Worm (Caenorhabditis elegans) whole organism, young adult: ENCODE results near the gene let-268.

Source experiments
- B0035.1 ChIP-seq: sonication (generic microtip); optimal IDR thresholded peaks from 2 replicates; lab custom pipeline; 2016; ENCODE audit warnings: missing genetic modification characterization, mild to moderate bottlenecking, missing compliant biosample characterization, missing genotype, missing genetic modification reagents
- B0261.1 ChIP-seq: sonication (generic microtip); optimal IDR thresholded peaks from 2 replicates; lab custom pipeline; 2016; ENCODE audit warnings: mild to moderate bottlenecking, missing genetic modification characterization, moderate library complexity, missing compliant biosample characterization
- F22D6.2 ChIP-seq: sonication (generic microtip); optimal IDR thresholded peaks from 2 replicates; lab custom pipeline; 2016; ENCODE audit warnings: mild to moderate bottlenecking, missing genetic modification characterization, missing compliant biosample characterization
- F37B4.10 ChIP-seq: fragments of 200-800 bp; sonication (Bioruptor generic); IDR thresholded peaks from 2 replicates; pipeline ENCODE4 v1.3.6; 2022; ENCODE audit warnings: missing genetic modification characterization, missing compliant biosample characterization
- F39B2.1 ChIP-seq: fragments of 200-800 bp; sonication (Bioruptor generic); IDR thresholded peaks from 2 replicates; pipeline ENCODE4 v1.3.6; 2022; ENCODE audit warnings: missing genetic modification reagents, missing genetic modification characterization, missing compliant biosample characterization
- F49E8.2 ChIP-seq: sonication (generic microtip); optimal IDR thresholded peaks from 3 replicates; lab custom pipeline; 2017; ENCODE audit warnings: missing genetic modification characterization, mild to moderate bottlenecking, missing compliant biosample characterization, antibody characterized with exemption, moderate library complexity; ENCODE audit not compliant: insufficient read depth
- F57A8.1 ChIP-seq: fragments of 200-800 bp; sonication (Bioruptor generic); optimal IDR thresholded peaks from 2 replicates; lab custom pipeline; 2018; ENCODE audit warnings: mild to moderate bottlenecking, missing genetic modification characterization, moderate library complexity, missing compliant biosample characterization
- K11D2.4 ChIP-seq: fragments of 200-800 bp; sonication (Bioruptor generic); IDR thresholded peaks from 2 replicates; pipeline ENCODE4 v1.3.6; 2022; ENCODE audit warnings: missing genetic modification reagents, missing genetic modification characterization, missing compliant biosample characterization
- K12H6.12 ChIP-seq: fragments of 200-800 bp; sonication (Bioruptor generic); optimal IDR thresholded peaks from 2 replicates; lab custom pipeline; 2018; ENCODE audit warnings: mild to moderate bottlenecking, missing genetic modification characterization, missing compliant biosample characterization
- ZK185.1 ChIP-seq: sonication (generic microtip); optimal IDR thresholded peaks from 2 replicates; lab custom pipeline; 2016; ENCODE audit warnings: mild to moderate bottlenecking, missing genetic modification characterization, missing compliant biosample characterization; ENCODE audit not compliant: poor library complexity, severe bottlenecking
- atf-7 ChIP-seq: sonication (generic microtip); optimal IDR thresholded peaks from 2 replicates; lab custom pipeline; 2017; ENCODE audit warnings: mild to moderate bottlenecking, missing genetic modification characterization, missing compliant biosample characterization
- athp-1 ChIP-seq: sonication (generic microtip); optimal IDR thresholded peaks from 2 replicates; lab custom pipeline; 2017; ENCODE audit warnings: mild to moderate bottlenecking, missing genetic modification characterization, missing compliant biosample characterization
- attf-5 ChIP-seq: fragments of 200-800 bp; sonication (Bioruptor generic); optimal IDR thresholded peaks from 2 replicates; lab custom pipeline; 2018; ENCODE audit warnings: mild to moderate bottlenecking, missing genetic modification characterization, missing compliant biosample characterization
- cebp-1 ChIP-seq, 2 experiments: fragments of 200-800 bp in 1 of 2; sonication (Bioruptor generic) in 1 of 2; sonication (generic microtip) in 1 of 2; IDR thresholded peaks in 1 of 2; optimal IDR thresholded peaks in 1 of 2; 2 replicates each; pipeline versions ENCODE4 v1.3.6 to Lab custom; 2017 to 2022; ENCODE audit warnings: missing compliant biosample characterization in 2 of 2, missing genetic modification characterization in 2 of 2, mild to moderate bottlenecking in 1 of 2, missing genetic modification reagents in 1 of 2, moderate library complexity in 1 of 2
- ceh-27 ChIP-seq: fragments of 200-800 bp; sonication (Bioruptor generic); optimal IDR thresholded peaks from 2 replicates; lab custom pipeline; 2018; ENCODE audit warnings: mild to moderate bottlenecking, missing genetic modification characterization, moderate library complexity, missing compliant biosample characterization
- ceh-79 ChIP-seq: sonication (generic microtip); optimal IDR thresholded peaks from 2 replicates; lab custom pipeline; 2017; ENCODE audit warnings: mild to moderate bottlenecking, missing genetic modification characterization, missing compliant biosample characterization
- chd-7 ChIP-seq: sonication (generic microtip); optimal IDR thresholded peaks from 2 replicates; lab custom pipeline; 2016; ENCODE audit warnings: mild to moderate bottlenecking, missing genetic modification characterization, moderate library complexity, missing compliant biosample characterization
- die-1 ChIP-seq: sonication (generic microtip); optimal IDR thresholded peaks from 2 replicates; lab custom pipeline; 2016; ENCODE audit warnings: missing genotype, mild to moderate bottlenecking, missing genetic modification characterization, missing compliant biosample characterization
- egl-18 ChIP-seq: fragments of 200-800 bp; sonication (Bioruptor generic); IDR thresholded peaks from 2 replicates; pipeline ENCODE4 v1.3.6; 2022; ENCODE audit warnings: missing genetic modification reagents, missing genetic modification characterization, missing compliant biosample characterization
- egl-44 ChIP-seq: fragments of 200-800 bp; sonication (Bioruptor generic); IDR thresholded peaks from 2 replicates; pipeline ENCODE4 v1.3.6; 2022; ENCODE audit warnings: missing genetic modification reagents, missing genetic modification characterization, missing compliant biosample characterization
- ets-4 ChIP-seq: fragments of 200-800 bp; sonication (Bioruptor generic); optimal IDR thresholded peaks from 2 replicates; lab custom pipeline; 2018; ENCODE audit warnings: mild to moderate bottlenecking, missing genetic modification characterization, missing compliant biosample characterization
- hmg-1.2 ChIP-seq: fragments of 200-800 bp; sonication (Bioruptor generic); IDR thresholded peaks from 2 replicates; pipeline ENCODE4 v1.3.6; 2022; ENCODE audit warnings: missing genetic modification reagents, missing genetic modification characterization, missing compliant biosample characterization
- hrde-1 ChIP-seq: sonication (generic microtip); optimal IDR thresholded peaks from 2 replicates; lab custom pipeline; 2016; ENCODE audit warnings: missing genetic modification characterization, mild to moderate bottlenecking, missing compliant biosample characterization, moderate library complexity, missing genotype, missing genetic modification reagents, borderline replicate concordance
- lag-1 ChIP-seq: fragments of 200-800 bp; sonication (Bioruptor generic); IDR thresholded peaks from 2 replicates; pipeline ENCODE4 v1.3.6; 2022; ENCODE audit warnings: missing genetic modification reagents, missing genetic modification characterization, missing compliant biosample characterization
- let-607 ChIP-seq, 2 experiments: fragments of 200-800 bp in 1 of 2; sonication (Bioruptor generic) in 1 of 2; sonication (generic microtip) in 1 of 2; optimal IDR thresholded peaks; 2 replicates each; lab custom pipeline; 2016 to 2018; ENCODE audit warnings: mild to moderate bottlenecking in 2 of 2, missing compliant biosample characterization in 2 of 2, missing genetic modification characterization in 2 of 2, moderate library complexity in 2 of 2, missing genotype in 1 of 2
- lin-26 ChIP-seq: fragments of 200-800 bp; sonication (Bioruptor generic); IDR thresholded peaks from 2 replicates; pipeline ENCODE4 v1.3.6; 2022; ENCODE audit warnings: missing genetic modification reagents, missing genetic modification characterization, missing compliant biosample characterization
- lin-35 ChIP-seq, 3 experiments: fragments of 150-350 bp in 2 of 3; sonication (generic microtip) in 1 of 3; optimal IDR thresholded peaks; 2 replicates each; lab custom pipeline; 2014 to 2018; ENCODE audit warnings: missing biosample characterization in 3 of 3, missing genetic modification characterization in 3 of 3, missing genetic modification reagents in 3 of 3
- lin-40 ChIP-seq: sonication (generic microtip); optimal IDR thresholded peaks from 2 replicates; lab custom pipeline; 2016; ENCODE audit warnings: missing genetic modification characterization, mild to moderate bottlenecking, missing compliant biosample characterization, missing genotype, missing genetic modification reagents
- lir-1 ChIP-seq: fragments of 200-800 bp; sonication (Bioruptor generic); conservative IDR thresholded peaks from 2 replicates; pipeline ENCODE4 v1.3.6; 2022; ENCODE audit warnings: missing genetic modification reagents, missing genetic modification characterization, missing compliant biosample characterization
- lsy-27 ChIP-seq: sonication (generic microtip); optimal IDR thresholded peaks from 2 replicates; lab custom pipeline; 2017; ENCODE audit warnings: missing genetic modification characterization, mild to moderate bottlenecking, missing compliant biosample characterization, antibody characterized with exemption, missing genotype, borderline replicate concordance; ENCODE audit not compliant: insufficient read depth
- mcd-1 ChIP-seq: fragments of 200-800 bp; sonication (Bioruptor generic); IDR thresholded peaks from 2 replicates; pipeline ENCODE4 v1.3.6; 2022; ENCODE audit warnings: missing genetic modification reagents, missing genetic modification characterization, missing compliant biosample characterization
- mel-28 ChIP-seq: sonication (generic microtip); optimal IDR thresholded peaks from 2 replicates; lab custom pipeline; 2016; ENCODE audit warnings: borderline replicate concordance, mild to moderate bottlenecking, missing genetic modification characterization, missing compliant biosample characterization
- mes-4 ChIP-seq: sonication (generic microtip); optimal IDR thresholded peaks from 2 replicates; lab custom pipeline; 2016; ENCODE audit warnings: missing genotype, missing genetic modification characterization, missing compliant biosample characterization
- nfya-1 ChIP-seq: sonication (generic microtip); optimal IDR thresholded peaks from 2 replicates; lab custom pipeline; 2017; ENCODE audit warnings: antibody characterized with exemption, missing compliant biosample characterization, missing genetic modification characterization, borderline replicate concordance; ENCODE audit not compliant: insufficient read depth
- nhr-179 ChIP-seq: sonication (generic microtip); optimal IDR thresholded peaks from 2 replicates; lab custom pipeline; 2016; ENCODE audit warnings: mild to moderate bottlenecking, missing genetic modification characterization, missing compliant biosample characterization
- sdz-38 ChIP-seq: sonication (generic microtip); optimal IDR thresholded peaks from 2 replicates; lab custom pipeline; 2016; ENCODE audit warnings: missing genotype, missing genetic modification characterization, missing compliant biosample characterization
- sea-2 ChIP-seq: fragments of 200-800 bp; sonication (Bioruptor generic); IDR thresholded peaks from 2 replicates; pipeline ENCODE4 v1.3.6; 2022; ENCODE audit warnings: missing genetic modification characterization, missing compliant biosample characterization
- snpc-3.4 ChIP-seq: sonication (generic microtip); optimal IDR thresholded peaks from 2 replicates; lab custom pipeline; 2017; ENCODE audit warnings: missing genetic modification characterization, mild to moderate bottlenecking, missing compliant biosample characterization, antibody characterized with exemption, moderate library complexity, missing genotype, missing genetic modification reagents
- somi-1 ChIP-seq: fragments of 200-800 bp; sonication (Bioruptor generic); optimal IDR thresholded peaks from 2 replicates; lab custom pipeline; 2018; ENCODE audit warnings: mild to moderate bottlenecking, missing genetic modification characterization, missing compliant biosample characterization
- tlf-1 ChIP-seq: fragments of 200-800 bp; sonication (Bioruptor generic); optimal IDR thresholded peaks from 2 replicates; lab custom pipeline; 2018; ENCODE audit warnings: mild to moderate bottlenecking, missing genetic modification characterization, missing compliant biosample characterization
- unc-130 ChIP-seq: sonication (generic microtip); optimal IDR thresholded peaks from 2 replicates; lab custom pipeline; 2016; ENCODE audit warnings: missing genetic modification reagents, missing genetic modification characterization, missing compliant biosample characterization
- unc-62 ChIP-seq: fragments of 150-350 bp; optimal IDR thresholded peaks from 2 replicates; lab custom pipeline; 2014; ENCODE audit warnings: missing biosample characterization, missing genetic modification reagents, missing genetic modification characterization
- xnd-1 ChIP-seq: sonication (generic microtip); optimal IDR thresholded peaks from 2 replicates; lab custom pipeline; 2016; ENCODE audit warnings: missing genotype, missing genetic modification reagents, missing genetic modification characterization, missing compliant biosample characterization
- zfh-2 ChIP-seq: fragments of 200-800 bp; sonication (Bioruptor generic); conservative IDR thresholded peaks from 2 replicates; pipeline ENCODE4 v1.3.6; 2022; ENCODE audit warnings: missing genetic modification reagents, missing genetic modification characterization, missing compliant biosample characterization
- ztf-18 ChIP-seq: sonication (generic microtip); optimal IDR thresholded peaks from 2 replicates; lab custom pipeline; 2016; ENCODE audit warnings: missing genotype, mild to moderate bottlenecking, missing genetic modification characterization, missing compliant biosample characterization
- ztf-26 ChIP-seq: sonication (generic microtip); optimal IDR thresholded peaks from 2 replicates; lab custom pipeline; 2017; ENCODE audit warnings: missing genetic modification characterization, missing compliant biosample characterization

let-268 gene

ce11 chrII:10017528-10017927, 22.3 kb downstream of the let-268 start:
- no peak for TF ChIP-seq F39B2.1 (GFP tag; lab: Robert Waterston, UW)
- TF ChIP-seq egl-18: no peak
- TF ChIP-seq B0261.1 (tag; lab: Kevin White, UChicago): no peak
- no peak for TF ChIP-seq ceh-27 (GFP tag; lab: Kevin White, UChicago)
- no peak for TF ChIP-seq sdz-38 (tag; lab: Kevin White, UChicago)
- no peak for TF ChIP-seq chd-7
- TF ChIP-seq hrde-1: no peak
- no peak for TF ChIP-seq F37B4.10 (GFP tag; lab: Robert Waterston, UW)
- no peak for TF ChIP-seq snpc-3.4 (tag; lab: Kevin White, UChicago)
- TF ChIP-seq F22D6.2 (tag; lab: Kevin White, UChicago): no peak
- no peak for TF ChIP-seq lin-35 (GFP tag; optimal IDR thresholded peaks at IDR 0.05; lab: Kevin White, UChicago)
- TF ChIP-seq B0035.1 (tag; lab: Kevin White, UChicago): no peak
- no peak for TF ChIP-seq egl-44 (GFP tag; lab: Robert Waterston, UW)
- TF ChIP-seq cebp-1 (GFP tag; IDR thresholded peaks at IDR 0.05; lab: Robert Waterston, UW): no peak
- no peak for TF ChIP-seq cebp-1 (tag; optimal IDR thresholded peaks at IDR 0.05; lab: Kevin White, UChicago)
- no peak for TF ChIP-seq nhr-179
- no peak for TF ChIP-seq lsy-27 (tag; lab: Kevin White, UChicago)
- TF ChIP-seq ZK185.1 (tag; lab: Kevin White, UChicago): no peak
- no peak for TF ChIP-seq ets-4 (GFP tag; lab: Kevin White, UChicago)
- TF ChIP-seq mel-28 (tag; lab: Kevin White, UChicago): no peak

- TF ChIP-seq lag-1 (no peak), mcd-1 (peak; percentile 36; the same call in 1 of the 2 replicates), sea-2 (GFP tag; lab: Robert Waterston, UW) (no peak), unc-130 (GFP tag; lab: Kevin White, UChicago) (no peak), K12H6.12 (tag; lab: Kevin White, UChicago) (peak; percentile 20), mes-4 (tag; lab: Kevin White, UChicago) (no peak), F22D6.2 (tag; lab: Kevin White, UChicago) (no peak), tlf-1 (no peak), lin-40 (tag; lab: Kevin White, UChicago) (peak; percentile 63), ztf-18 (no peak), cebp-1 (GFP tag; IDR thresholded peaks at IDR 0.05; lab: Robert Waterston, UW) (no peak), cebp-1 (tag; optimal IDR thresholded peaks at IDR 0.05; lab: Kevin White, UChicago) (peak; percentile 33), let-607 (tag; optimal IDR thresholded peaks at IDR 0.05; lab: Kevin White, UChicago) (no peak), lir-1 (GFP tag; lab: Robert Waterston, UW) (no peak), athp-1 (no peak), lin-26 (GFP tag; lab: Robert Waterston, UW) (peak; percentile 63), unc-62 (GFP tag; lab: Kevin White, UChicago) (no peak), ceh-27 (GFP tag; lab: Kevin White, UChicago) (no peak), die-1 (tag; lab: Kevin White, UChicago) (peak; percentile 12), ceh-79 (tag; lab: Kevin White, UChicago) (no peak), F49E8.2 (no peak), K11D2.4 (GFP tag; lab: Robert Waterston, UW) (peak; percentile 69; the same call in 1 of the 2 replicates), somi-1 (GFP tag; lab: Kevin White, UChicago) (peak; percentile 68), xnd-1 (tag; lab: Kevin White, UChicago) (no peak), hmg-1.2 (peak; percentile 42; the same call in 1 of the 2 replicates), zfh-2 (GFP tag; lab: Robert Waterston, UW) (peak; percentile 88), nfya-1 (tag; lab: Kevin White, UChicago) (no peak), ztf-26 (peak; percentile 43), F57A8.1 (GFP tag; lab: Kevin White, UChicago) (no peak), atf-7 (tag; lab: Kevin White, UChicago) (peak; percentile 25), nhr-179 (no peak), attf-5 (GFP tag; lab: Kevin White, UChicago) (peak; percentile 33)
Observed at ce11 chrII:10016013-10016412, 23.8 kb downstream of the let-268 start, which contains the start of gene lec-2. lec-2 (minus strand) TSS chrII:10016183.
